Worm (Caenorhabditis elegans): ENCODE results near the gene F59E12.3.
A peak's percentile ranks its signal among the peaks of the same experiment; 100 is the strongest.

Gene F59E12.3

DNA sequence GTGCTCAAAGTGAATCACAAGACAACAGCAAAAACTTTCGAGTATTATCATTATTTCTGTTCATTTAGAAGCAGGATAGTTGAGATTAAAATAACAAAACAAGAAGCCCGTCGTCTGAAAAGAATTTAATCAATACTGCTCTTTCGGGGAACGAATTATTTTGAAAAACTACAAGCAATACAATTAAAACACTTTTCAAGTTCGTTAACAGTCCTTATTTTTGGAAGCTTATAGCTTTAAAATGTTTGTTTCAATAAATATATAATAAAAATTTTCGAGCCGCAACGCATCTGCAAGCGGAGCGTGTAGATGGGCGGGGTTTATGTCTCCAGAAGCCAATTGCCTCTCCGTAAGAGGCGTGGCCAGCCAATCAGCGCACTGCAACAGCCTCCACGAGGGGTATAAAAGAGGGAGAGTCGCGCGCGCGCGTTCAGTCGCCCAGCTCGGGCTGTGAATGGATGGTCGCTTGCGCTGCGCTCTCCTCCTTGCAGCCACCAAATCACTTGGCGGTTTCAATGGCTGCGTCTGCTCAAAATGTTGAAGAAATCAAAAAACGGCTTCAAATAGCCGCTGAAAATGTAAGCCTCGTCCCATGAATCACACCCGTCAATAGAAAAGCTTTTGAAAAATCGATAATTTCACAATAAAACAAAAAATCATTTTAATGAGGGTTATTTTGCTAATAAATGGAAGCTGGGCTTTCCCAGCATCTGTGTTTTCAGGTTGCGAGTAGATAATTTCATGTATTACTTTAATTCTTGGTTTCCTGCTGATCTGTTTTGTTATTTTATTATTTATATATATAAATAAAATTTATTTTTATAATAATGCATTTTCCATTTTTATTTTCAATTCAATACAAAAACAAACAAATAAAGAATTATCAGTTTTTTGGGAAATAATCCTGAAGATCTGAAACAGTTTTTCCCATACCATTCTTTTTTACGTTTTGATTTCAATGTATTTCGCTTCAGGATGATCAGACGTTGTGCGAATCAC is 22.9 kb downstream of the F59E12.3 start, which contains the start of the genes ift-43 and mdt-26 (continued):
- TF ChIP-seq dpl-1 (GFP tag; optimal IDR thresholded peaks at IDR 0.05) (peak; percentile 40), pha-4 (tag; optimal IDR thresholded peaks at IDR 0.05) (no peak), madf-3 (GFP tag; IDR thresholded peaks at IDR 0.05) (peak; percentile 93), fkh-3 (tag; optimal IDR thresholded peaks at IDR 0.05) (no peak), F37B4.10 (GFP tag; IDR thresholded peaks at IDR 0.05) (no peak), Y79H2A.3 (GFP tag; conservative IDR thresholded peaks at IDR 0.05) (peak; percentile 81; the same call in 1 of the 2 replicates), aptf-2 (GFP tag; conservative IDR thresholded peaks at IDR 0.05) (no peak), mel-28 (tag; optimal IDR thresholded peaks at IDR 0.05; ENCODE audit: borderline replicate concordance) (peak; percentile 11), hmg-20 (GFP tag; IDR thresholded peaks at IDR 0.05) (peak; percentile 10; the same call in 1 of the 2 replicates), ekl-4 (GFP tag; IDR thresholded peaks at IDR 0.05) (peak; percentile 83), bed-2 (GFP tag; IDR thresholded peaks at IDR 0.05) (peak; percentile 55; the same call in 1 of the 2 replicates), ama-1 (optimal IDR thresholded peaks at IDR 0.05) (peak; percentile 99), ama-1 (GFP tag; optimal IDR thresholded peaks at IDR 0.05) (peak in 1 of 2 experiments; percentile 61), xnd-1 (tag; optimal IDR thresholded peaks at IDR 0.05) (no peak), egrh-3 (GFP tag; IDR thresholded peaks at IDR 0.05) (peak; percentile 95), cebp-1 (GFP tag; IDR thresholded peaks at IDR 0.05) (peak; percentile 77), cebp-1 (tag; optimal IDR thresholded peaks at IDR 0.05) (peak; percentile 80), F52B5.7 (tag; optimal IDR thresholded peaks at IDR 0.05) (no peak), tbx-9 (tag; optimal IDR thresholded peaks at IDR 0.05; ENCODE audit: borderline replicate concordance) (no peak), him-1 (tag; optimal IDR thresholded peaks at IDR 0.05) (peak; percentile 27), pbrm-1 (GFP tag; IDR thresholded peaks at IDR 0.05) (peak; percentile 83), madf-8 (GFP tag; conservative IDR thresholded peaks at IDR 0.05) (peak; percentile 10), dpff-1 (tag; optimal IDR thresholded peaks at IDR 0.05) (no peak), sptf-2 (GFP tag; optimal IDR thresholded peaks at IDR 0.05) (peak; percentile 98), egl-18 (GFP tag; IDR thresholded peaks at IDR 0.05) (peak; percentile 86; the same call in 1 of the 2 replicates), ztf-22 (GFP tag; optimal IDR thresholded peaks at IDR 0.05) (no peak), ztf-26 (tag; optimal IDR thresholded peaks at IDR 0.05) (peak; percentile 87), ztf-18 (tag; optimal IDR thresholded peaks at IDR 0.05) (peak; percentile 25), nfyb-1 (GFP tag; IDR thresholded peaks at IDR 0.05) (peak; percentile 100), hsf-1 (GFP tag; IDR thresholded peaks at IDR 0.05) (no peak), attf-6 (GFP tag; IDR thresholded peaks at IDR 0.05) (no peak), madf-6 (GFP tag; IDR thresholded peaks at IDR 0.05) (peak; percentile 62), rpc-1 (optimal IDR thresholded peaks at IDR 0.05) (peak; percentile 6), rpc-1 (tag; optimal IDR thresholded peaks at IDR 0.05) (no peak), attf-3 (GFP tag; conservative IDR thresholded peaks at IDR 0.05) (no peak), tbp1 (GFP tag; optimal IDR thresholded peaks at IDR 0.05) (peak; percentile 76), F33H1.4 (GFP tag; IDR thresholded peaks at IDR 0.05) (0 out of 2 replicates have a peak, but pooled peaks have one; percentile 43), egl-44 (GFP tag; IDR thresholded peaks at IDR 0.05) (peak; percentile 81), nhr-80 (tag; optimal IDR thresholded peaks at IDR 0.05) (no peak), lir-1 (GFP tag; conservative IDR thresholded peaks at IDR 0.05) (peak; percentile 48; the same call in 1 of the 2 replicates), F23B12.7 (tag; optimal IDR thresholded peaks at IDR 0.05; ENCODE audit: insufficient read depth) (peak; percentile 85), Y67H2A.10 (GFP tag; conservative IDR thresholded peaks at IDR 0.05) (peak; percentile 71; the same call in 1 of the 2 replicates), unc-130 (GFP tag; optimal IDR thresholded peaks at IDR 0.05) (no peak), efl-1 (GFP tag; optimal IDR thresholded peaks at IDR 0.05) (peak; percentile 44), lsy-27 (tag; optimal IDR thresholded peaks at IDR 0.05; ENCODE audit: borderline replicate concordance, insufficient read depth) (peak; percentile 41), zim-3 (tag; optimal IDR thresholded peaks at IDR 0.05) (peak; percentile 72), snpc-1.3 (tag; optimal IDR thresholded peaks at IDR 0.05; ENCODE audit: insufficient read depth) (peak; percentile 53)

Data from whole organism, young adult.